Worm (Caenorhabditis elegans) whole organism, L3 larva: ENCODE data around the gene dhs-9.

Experiments used
- elt-3 ChIP-seq, 3 experiments: fragments of 150-350 bp in 1 of 3; sonication (generic microtip) in 2 of 3; optimal IDR thresholded peaks; 2 replicates in 2 of 3; 4 replicates in 1 of 3; lab custom pipeline; 2014 to 2017; ENCODE audit warnings: missing biosample characterization in 3 of 3, missing genetic modification characterization in 3 of 3
- snpc-4 ChIP-seq: fragments of 150-350 bp; optimal IDR thresholded peaks from 2 replicates; lab custom pipeline; 2014; ENCODE audit warnings: missing biosample characterization, missing genetic modification characterization
- unc-62 ChIP-seq: fragments of 150-350 bp; sonication (generic microtip); optimal IDR thresholded peaks from 4 replicates; lab custom pipeline; 2014; ENCODE audit warnings: missing biosample characterization, missing genetic modification reagents, missing genetic modification characterization

DNA sequence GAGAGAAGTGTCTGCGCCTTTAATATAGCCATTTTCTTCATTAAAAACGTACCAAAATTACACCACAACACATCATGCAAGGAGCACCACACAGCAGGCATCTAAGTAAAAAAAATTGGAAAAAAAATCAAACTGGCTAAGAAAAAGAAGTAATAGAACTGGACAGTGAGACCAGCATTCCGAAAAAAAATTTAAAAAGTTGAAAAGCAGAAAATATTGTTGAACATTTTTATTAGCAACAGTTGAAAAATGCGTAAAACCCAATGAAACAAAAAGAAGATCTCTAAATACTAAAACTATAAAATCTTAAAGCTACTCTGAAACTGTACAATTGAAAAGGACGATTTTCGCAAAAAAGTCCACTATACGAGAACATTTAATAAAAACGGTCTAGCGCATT is 14.2 kb upstream of the dhs-9 start, which contains the start of gene Y32H12A.6:
- TF ChIP-seq elt-3 (tag; optimal IDR thresholded peaks at IDR 0.05; lab: Kevin White, UChicago) (no peak), unc-62 (GFP tag; lab: Kevin White, UChicago) (no peak), snpc-4 (tag; lab: Kevin White, UChicago) (no peak)
